Worm (Caenorhabditis elegans) whole organism, young adult: ENCODE data around the gene cyy-1.

Experiments used
- attf-6 ChIP-seq: fragments of 200-800 bp; sonication (Bioruptor generic); IDR thresholded peaks from 2 replicates; pipeline ENCODE4 v1.3.6; 2022; ENCODE audit warnings: missing genetic modification reagents, missing genetic modification characterization, missing compliant biosample characterization
- egl-44 ChIP-seq: fragments of 200-800 bp; sonication (Bioruptor generic); IDR thresholded peaks from 2 replicates; pipeline ENCODE4 v1.3.6; 2022; ENCODE audit warnings: missing genetic modification reagents, missing genetic modification characterization, missing compliant biosample characterization
- ets-4 ChIP-seq: fragments of 200-800 bp; sonication (Bioruptor generic); optimal IDR thresholded peaks from 2 replicates; lab custom pipeline; 2018; ENCODE audit warnings: mild to moderate bottlenecking, missing genetic modification characterization, missing compliant biosample characterization
- lin-35 ChIP-seq, 3 experiments: fragments of 150-350 bp in 2 of 3; sonication (generic microtip) in 1 of 3; optimal IDR thresholded peaks; 2 replicates each; lab custom pipeline; 2014 to 2018; ENCODE audit warnings: missing biosample characterization in 3 of 3, missing genetic modification characterization in 3 of 3, missing genetic modification reagents in 3 of 3
- lin-54 ChIP-seq: fragments of 200-800 bp; sonication (Bioruptor generic); optimal IDR thresholded peaks from 2 replicates; lab custom pipeline; 2018; ENCODE audit warnings: mild to moderate bottlenecking, missing genetic modification characterization, missing compliant biosample characterization
- snpc-4 ChIP-seq, 5 experiments: fragments of 150-350 bp in 1 of 5; sonication (generic microtip) in 4 of 5; optimal IDR thresholded peaks; 2 replicates each; lab custom pipeline; 2014 to 2018; ENCODE audit warnings: missing genetic modification characterization in 5 of 5, missing biosample characterization in 3 of 5, antibody characterized with exemption in 2 of 5, mild to moderate bottlenecking in 2 of 5, missing compliant biosample characterization in 2 of 5, missing genotype in 2 of 5, moderate library complexity in 2 of 5, missing genetic modification reagents in 1 of 5

DNA sequence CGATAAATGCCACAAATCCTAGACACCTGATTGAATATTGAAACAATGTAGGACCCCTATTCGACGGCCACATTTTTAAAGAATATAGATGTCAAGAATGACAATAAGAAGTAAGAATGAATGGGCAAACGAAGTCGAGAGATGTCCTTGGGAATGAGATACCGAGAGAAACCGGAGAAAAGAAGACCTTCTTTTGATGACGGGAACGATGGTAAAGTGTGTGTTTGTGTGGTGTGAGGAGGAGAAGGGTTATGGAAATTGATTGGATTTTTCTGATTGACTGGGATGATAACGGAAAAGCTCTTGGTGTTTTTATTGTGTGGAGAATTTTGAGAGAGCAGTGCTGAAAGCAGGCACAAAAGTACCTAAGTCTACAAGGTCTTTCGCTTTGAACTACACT is 37.1 kb upstream of the cyy-1 start, which contains the start of gene R05D3.9:
- no peak for TF ChIP-seq egl-44 (GFP tag; lab: Robert Waterston, UW)
- no peak for TF ChIP-seq lin-54
- TF ChIP-seq lin-35 (GFP tag; optimal IDR thresholded peaks at IDR 0.05; lab: Kevin White, UChicago): no peak
- TF ChIP-seq attf-6 (GFP tag; lab: Robert Waterston, UW): no peak
- TF ChIP-seq ets-4 (GFP tag; lab: Kevin White, UChicago): no peak
- no peak for TF ChIP-seq snpc-4 (GFP tag; optimal IDR thresholded peaks at IDR 0.05; lab: Kevin White, UChicago)
- no peak for TF ChIP-seq snpc-4 (tag; optimal IDR thresholded peaks at IDR 0.05; lab: Kevin White, UChicago)
